Fruit fly (Drosophila melanogaster) whole organism, embryonic: ENCODE measurements around the gene CLS.
A peak's percentile ranks its signal among the peaks of the same experiment; 100 is the strongest.

Experiments used
- CG10979 ChIP-seq: fragments of 200-800 bp; sonication (Bioruptor generic); optimal IDR thresholded peaks from 2 replicates; lab custom pipeline; 2018; ENCODE audit warnings: missing biosample characterization, mild to moderate bottlenecking, missing genetic modification characterization, moderate library complexity
- CG11085 ChIP-seq: fragments of 200-800 bp; sonication (Bioruptor generic); IDR thresholded peaks from 2 replicates; pipeline ENCODE4 v1.3.6; 2022; ENCODE audit warnings: missing biosample characterization, missing genetic modification characterization
- CG12155 ChIP-seq: fragments of 200-800 bp; sonication (Bioruptor generic); optimal IDR thresholded peaks from 3 replicates; lab custom pipeline; 2016; ENCODE audit warnings: missing biosample characterization, missing genetic modification characterization
- CG12659 ChIP-seq: fragments of 200-800 bp; sonication (Bioruptor generic); optimal IDR thresholded peaks from 3 replicates; lab custom pipeline; 2017; ENCODE audit warnings: mild to moderate bottlenecking, missing biosample characterization, missing genetic modification reagents, missing genetic modification characterization
- CG13287 ChIP-seq: fragments of 200-800 bp; sonication (Bioruptor generic); IDR thresholded peaks from 2 replicates; pipeline ENCODE4 v1.3.6; 2022; ENCODE audit warnings: missing biosample characterization, missing genetic modification characterization; ENCODE audit not compliant: partially characterized antibody
- CG18619 ChIP-seq: fragments of 200-800 bp; sonication (Bioruptor generic); optimal IDR thresholded peaks from 3 replicates; lab custom pipeline; 2017; ENCODE audit warnings: missing biosample characterization, mild to moderate bottlenecking, missing genetic modification characterization
- CG2129 ChIP-seq: fragments of 200-800 bp; sonication (Bioruptor generic); IDR thresholded peaks from 2 replicates; pipeline ENCODE4 v1.3.6; 2022; ENCODE audit warnings: missing biosample characterization, missing genetic modification characterization; ENCODE audit not compliant: partially characterized antibody
- CG2875 ChIP-seq: fragments of 200-800 bp; sonication (Bioruptor generic); optimal IDR thresholded peaks from 2 replicates; lab custom pipeline; 2017; ENCODE audit warnings: missing biosample characterization, mild to moderate bottlenecking, missing genetic modification characterization, missing genetic modification reagents
- CG3065 ChIP-seq: fragments of 200-800 bp; sonication (Bioruptor generic); optimal IDR thresholded peaks from 2 replicates; lab custom pipeline; 2016; ENCODE audit warnings: missing biosample characterization, missing genetic modification characterization
- CG31441 ChIP-seq: fragments of 200-800 bp; sonication (Bioruptor generic); IDR thresholded peaks from 2 replicates; pipeline ENCODE4 v1.3.6; 2022; ENCODE audit warnings: missing biosample characterization, missing genetic modification characterization
- CG3995 ChIP-seq: fragments of 200-800 bp; sonication (Bioruptor generic); optimal IDR thresholded peaks from 3 replicates; lab custom pipeline; 2016; ENCODE audit warnings: missing biosample characterization, missing genetic modification characterization
- CG6683 ChIP-seq: fragments of 200-800 bp; sonication (Bioruptor generic); optimal IDR thresholded peaks from 2 replicates; lab custom pipeline; 2017; ENCODE audit warnings: missing biosample characterization, mild to moderate bottlenecking, missing genetic modification characterization, missing genetic modification reagents
- CG6854 ChIP-seq: fragments of 200-800 bp; sonication (Bioruptor generic); optimal IDR thresholded peaks from 3 replicates; lab custom pipeline; 2017; ENCODE audit warnings: missing biosample characterization, mild to moderate bottlenecking, missing genetic modification characterization
- CG7556 ChIP-seq: fragments of 200-800 bp; sonication (Bioruptor generic); optimal IDR thresholded peaks from 2 replicates; lab custom pipeline; 2017; ENCODE audit warnings: missing biosample characterization, mild to moderate bottlenecking, missing genetic modification characterization
- CG9215 ChIP-seq: fragments of 200-800 bp; sonication (Bioruptor generic); IDR thresholded peaks from 2 replicates; pipeline ENCODE4 v1.3.6; 2022; ENCODE audit warnings: missing biosample characterization, missing genetic modification characterization
- Doc3 ChIP-seq: fragments of 200-800 bp; sonication (Bioruptor generic); IDR thresholded peaks from 3 replicates; pipeline ENCODE4 v1.3.6; 2022; ENCODE audit warnings: missing biosample characterization, missing genetic modification characterization; ENCODE audit not compliant: partially characterized antibody
- Ets65A ChIP-seq: fragments of 200-800 bp; sonication (Bioruptor generic); peaks from one replicate; lab custom pipeline; 2016; ENCODE audit warnings: missing biosample characterization, missing genetic modification characterization
- Fer3 ChIP-seq: fragments of 200-800 bp; sonication (Bioruptor generic); optimal IDR thresholded peaks from 2 replicates; lab custom pipeline; 2018; ENCODE audit warnings: missing biosample characterization, mild to moderate bottlenecking, missing genetic modification characterization, moderate library complexity
- Hr51 ChIP-seq, 2 experiments: fragments of 200-800 bp; sonication (Bioruptor generic); optimal IDR thresholded peaks; 2 replicates in 1 of 2; 3 replicates in 1 of 2; lab custom pipeline; 2016 to 2018; ENCODE audit warnings: missing biosample characterization in 2 of 2, missing genetic modification characterization in 2 of 2, mild to moderate bottlenecking in 1 of 2, moderate library complexity in 1 of 2
- Lpt ChIP-seq: fragments of >200 bp; optimal IDR thresholded peaks from 2 replicates; lab custom pipeline; 2018; ENCODE audit warnings: missing biosample characterization, missing genetic modification characterization
- Med ChIP-seq: fragments of 200-800 bp; sonication (Bioruptor generic); peaks from one replicate; lab custom pipeline; 2016; ENCODE audit warnings: missing biosample characterization, missing genetic modification characterization, mild to moderate bottlenecking, inconsistent platforms, moderate library complexity
- Stat92E ChIP-seq, 3 experiments: fragments of >200 bp in 2 of 3; fragments of 200-800 bp in 1 of 3; sonication (Bioruptor generic) in 1 of 3; optimal IDR thresholded peaks; 2 replicates each; lab custom pipeline; 2017 to 2019; ENCODE audit warnings: missing biosample characterization in 3 of 3, missing genetic modification characterization in 3 of 3, mild to moderate bottlenecking in 1 of 3, moderate library complexity in 1 of 3
- Xrp1 ChIP-seq: fragments of 200-800 bp; sonication (Bioruptor generic); IDR thresholded peaks from 2 replicates; pipeline ENCODE4 v1.3.6; 2022; ENCODE audit warnings: missing biosample characterization, missing genetic modification characterization
- al ChIP-seq: fragments of 200-800 bp; sonication (Bioruptor generic); IDR thresholded peaks from 2 replicates; pipeline ENCODE4 v1.3.6; 2022; ENCODE audit warnings: missing biosample characterization, missing genetic modification characterization
- ase ChIP-seq: fragments of 200-800 bp; sonication (Bioruptor generic); IDR thresholded peaks from 3 replicates; pipeline ENCODE4 v1.3.6; 2022; ENCODE audit warnings: missing biosample characterization, missing genetic modification characterization
- chinmo ChIP-seq: fragments of 200-800 bp; sonication (Bioruptor generic); IDR thresholded peaks from 4 replicates; pipeline ENCODE4 v1.3.6; 2022; ENCODE audit warnings: missing biosample characterization, missing genetic modification characterization; ENCODE audit not compliant: partially characterized antibody
- fd3F ChIP-seq: fragments of 200-800 bp; sonication (Bioruptor generic); optimal IDR thresholded peaks from 2 replicates; lab custom pipeline; 2018; ENCODE audit warnings: missing biosample characterization, mild to moderate bottlenecking, missing genetic modification characterization, moderate library complexity
- gem ChIP-seq: fragments of 200-800 bp; sonication (Bioruptor generic); optimal IDR thresholded peaks from 2 replicates; lab custom pipeline; 2019; ENCODE audit warnings: missing biosample characterization, mild to moderate bottlenecking, missing genetic modification characterization, moderate library complexity
- gro ChIP-seq: fragments of 200-800 bp; sonication (Bioruptor generic); optimal IDR thresholded peaks from 2 replicates; lab custom pipeline; 2016; ENCODE audit warnings: missing biosample characterization, missing genetic modification characterization
- her ChIP-seq: fragments of 200-800 bp; sonication (Bioruptor generic); optimal IDR thresholded peaks from 2 replicates; lab custom pipeline; 2016; ENCODE audit warnings: missing biosample characterization, missing genetic modification characterization
- lab ChIP-seq: fragments of 200-800 bp; sonication (Bioruptor generic); optimal IDR thresholded peaks from 3 replicates; lab custom pipeline; 2017; ENCODE audit warnings: missing biosample characterization, missing genetic modification characterization, mild to moderate bottlenecking, moderate library complexity, missing genetic modification reagents
- lbe ChIP-seq: fragments of 200-800 bp; sonication (Bioruptor generic); optimal IDR thresholded peaks from 2 replicates; lab custom pipeline; 2016; ENCODE audit warnings: missing biosample characterization, mild to moderate bottlenecking, missing genetic modification characterization
- mam ChIP-seq: fragments of 200-800 bp; sonication (Bioruptor generic); optimal IDR thresholded peaks from 3 replicates; lab custom pipeline; 2016; ENCODE audit warnings: missing biosample characterization, missing genetic modification characterization
- nom ChIP-seq: fragments of 200-800 bp; sonication (Bioruptor generic); optimal IDR thresholded peaks from 2 replicates; lab custom pipeline; 2017; ENCODE audit warnings: missing biosample characterization, missing genetic modification characterization, mild to moderate bottlenecking, moderate library complexity, missing genetic modification reagents
- peb ChIP-seq: fragments of 200-800 bp; sonication (Bioruptor generic); IDR thresholded peaks from 2 replicates; pipeline ENCODE4 v1.3.6; 2022; ENCODE audit warnings: missing biosample characterization, missing genetic modification characterization
- sens ChIP-seq: fragments of 200-800 bp; sonication (Bioruptor generic); peaks from one replicate; lab custom pipeline; 2016; ENCODE audit warnings: missing biosample characterization, missing genetic modification characterization
- so ChIP-seq: fragments of 200-800 bp; sonication (Bioruptor generic); IDR thresholded peaks from 3 replicates; pipeline ENCODE4 v1.3.6; 2022; ENCODE audit warnings: missing biosample characterization, missing genetic modification characterization
- tx ChIP-seq: fragments of 200-800 bp; sonication (Bioruptor generic); optimal IDR thresholded peaks from 2 replicates; lab custom pipeline; 2016; ENCODE audit warnings: missing biosample characterization, missing genetic modification characterization
- zf30C ChIP-seq: fragments of 200-800 bp; sonication (Bioruptor generic); optimal IDR thresholded peaks from 3 replicates; lab custom pipeline; 2018; ENCODE audit warnings: missing biosample characterization, mild to moderate bottlenecking, missing genetic modification characterization
- zfh2 ChIP-seq: fragments of 200-800 bp; sonication (Bioruptor generic); optimal IDR thresholded peaks from 2 replicates; lab custom pipeline; 2016; ENCODE audit warnings: missing biosample characterization, missing genetic modification characterization

The CLS gene

DNA sequence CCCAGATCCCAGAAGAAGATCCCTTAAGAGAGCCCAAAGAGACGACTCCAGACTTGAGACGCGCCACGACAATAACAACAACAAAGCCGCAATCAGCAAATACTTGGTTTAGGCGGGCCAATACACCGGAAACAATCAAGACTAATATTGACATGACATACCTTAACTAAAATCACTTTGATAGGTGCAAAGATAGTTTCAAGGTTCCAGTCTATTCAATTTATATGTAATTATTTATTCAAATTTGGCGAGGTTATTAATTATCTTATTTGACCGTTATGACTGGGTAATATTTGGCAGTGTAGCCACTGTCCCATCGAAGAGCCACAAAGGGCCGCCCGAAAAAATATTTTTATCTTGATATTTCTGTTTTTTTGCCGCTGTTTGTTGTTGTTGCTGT is 46.7 kb downstream of the CLS start (continued):
- peak; percentile 30; the same call in 1 of the 2 replicates for TF ChIP-seq peb (GFP tag; lab: Robert Waterston, UW)
- peak; percentile 38 for TF ChIP-seq lab (GFP tag; lab: Kevin White, UChicago)
- TF ChIP-seq so (GFP tag; lab: Robert Waterston, UW), result peak; percentile 54; the same call in 1 of the 3 replicates
- TF ChIP-seq gem (tag; lab: Kevin White, UChicago), result peak; percentile 79
- peak; percentile 39 for TF ChIP-seq CG12155
- TF ChIP-seq CG7556, result peak; percentile 44
- peak; percentile 80 for TF ChIP-seq nom (GFP tag; lab: Kevin White, UChicago)
- TF ChIP-seq mam (GFP tag; lab: Kevin White, UChicago), result peak; percentile 16
- TF ChIP-seq Med (GFP tag; lab: Kevin White, UChicago), result peak; percentile 84
- no peak for TF ChIP-seq CG6683 (GFP tag; lab: Kevin White, UChicago)
- TF ChIP-seq CG31441 (GFP tag; lab: Robert Waterston, UW), result peak; percentile 61
- TF ChIP-seq CG6854 (GFP tag; lab: Kevin White, UChicago), result no peak
- TF ChIP-seq her, result no peak
- no peak for TF ChIP-seq zfh2 (GFP tag; lab: Kevin White, UChicago)
- no peak for TF ChIP-seq gro (GFP tag; lab: Kevin White, UChicago)
- TF ChIP-seq al, result no peak
- TF ChIP-seq fd3F (GFP tag; lab: Kevin White, UChicago), result no peak
- no peak for TF ChIP-seq CG11085
- no peak for TF ChIP-seq CG3995 (GFP tag; lab: Kevin White, UChicago)
- TF ChIP-seq CG9215, result 0 out of 2 replicates have a peak, but pooled peaks have one; percentile 27
- no peak for TF ChIP-seq CG3065 (GFP tag; lab: Kevin White, UChicago)
- TF ChIP-seq CG10979 (tag; lab: Kevin White, UChicago), result peak; percentile 77
- peak; percentile 33 for TF ChIP-seq CG18619 (GFP tag; lab: Kevin White, UChicago)
- TF ChIP-seq tx (GFP tag; lab: Kevin White, UChicago), result no peak
- no peak for TF ChIP-seq Stat92E (GFP tag; optimal IDR thresholded peaks at IDR 0.05; lab: Kevin White, UChicago)
- peak in 1 of 2 experiments; percentile 58 for TF ChIP-seq Hr51 (GFP tag; optimal IDR thresholded peaks at IDR 0.05; lab: Kevin White, UChicago)
- TF ChIP-seq CG12659 (GFP tag; lab: Kevin White, UChicago), result peak; percentile 17
- TF ChIP-seq ase, result peak; percentile 47; the same call in 1 of the 3 replicates
- peak; percentile 7 for TF ChIP-seq CG2875 (GFP tag; lab: Kevin White, UChicago)
- TF ChIP-seq CG2129 (GFP tag; lab: Robert Waterston, UW), result no peak
- TF ChIP-seq Lpt (GFP tag; lab: Kevin White, UChicago), result no peak

DNA sequence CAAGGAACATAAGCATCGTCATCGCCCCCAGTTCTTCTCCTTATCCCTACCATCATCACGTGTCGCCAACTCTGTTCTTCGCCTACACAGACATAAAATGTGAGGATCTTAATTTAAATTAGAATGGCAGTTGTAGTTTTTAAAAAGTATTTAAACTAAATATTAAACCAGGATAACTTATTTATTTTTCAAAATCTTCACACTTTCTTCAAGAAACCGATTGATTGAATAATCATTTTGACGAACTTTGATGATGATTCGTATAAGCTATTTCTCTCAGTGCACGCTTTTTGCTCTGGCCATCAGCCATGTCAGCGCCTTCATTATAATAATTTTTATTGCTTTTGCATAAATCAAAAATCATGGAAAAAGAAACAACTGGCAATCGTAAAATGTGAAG is 48.2 kb downstream of the CLS start:
- TF ChIP-seq Fer3 (tag; lab: Kevin White, UChicago), result no peak
- TF ChIP-seq nom (GFP tag; lab: Kevin White, UChicago), result peak; percentile 2
- TF ChIP-seq sens (GFP tag; lab: Kevin White, UChicago), result peak; percentile 78
- no peak for TF ChIP-seq Doc3 (GFP tag; lab: Robert Waterston, UW)
- peak; percentile 0 for TF ChIP-seq CG10979 (tag; lab: Kevin White, UChicago)
- 0 out of 2 replicates have a peak, but pooled peaks have one; percentile 21 for TF ChIP-seq Xrp1 (GFP tag; lab: Robert Waterston, UW)
- peak; percentile 44 for TF ChIP-seq Med (GFP tag; lab: Kevin White, UChicago)
- no peak for TF ChIP-seq Ets65A (GFP tag; lab: Kevin White, UChicago)
- TF ChIP-seq lbe (GFP tag; lab: Kevin White, UChicago), result peak; percentile 56
- peak; percentile 25 for TF ChIP-seq gem (tag; lab: Kevin White, UChicago)
- TF ChIP-seq zf30C, result peak; percentile 60
- no peak for TF ChIP-seq CG13287 (GFP tag; lab: Robert Waterston, UW)
- TF ChIP-seq chinmo (GFP tag; lab: Robert Waterston, UW), result 0 out of 4 replicates have a peak, but pooled peaks have one; percentile 42
